Worm (Caenorhabditis elegans): ENCODE results near the gene Y57G11C.14.
A peak's percentile ranks its signal among the peaks of the same experiment; 100 is the strongest.

Gene Y57G11C.14

DNA sequence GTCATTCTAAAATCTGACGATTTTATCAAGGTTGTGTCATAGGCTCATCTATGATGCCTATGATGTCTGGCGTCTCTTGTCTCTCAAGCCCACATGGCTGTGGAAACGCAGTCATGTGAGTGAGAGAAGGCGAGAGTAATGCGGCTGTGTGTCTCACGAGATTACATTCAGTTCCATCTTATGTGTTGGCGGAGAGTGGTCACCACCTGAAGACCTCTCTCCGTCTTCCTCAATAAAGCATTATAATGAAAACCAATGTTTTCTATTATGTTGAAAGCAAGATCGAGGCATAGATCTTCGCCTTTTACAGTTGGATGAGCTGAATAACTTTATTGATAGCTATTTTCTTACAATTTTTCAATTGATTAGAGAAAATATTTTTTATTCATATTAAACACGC is 35.8 kb upstream of the Y57G11C.14 start:
- TF ChIP-seq mep-1 (tag; optimal IDR thresholded peaks at IDR 0.05): peak; percentile 64
- TF ChIP-seq nhr-71 (tag; optimal IDR thresholded peaks at IDR 0.05): peak; percentile 89
- peak; percentile 71 for TF ChIP-seq nhr-47 (tag; optimal IDR thresholded peaks at IDR 0.05)
- TF ChIP-seq isw-1 (GFP tag; IDR thresholded peaks at IDR 0.05): peak; percentile 60
- peak; percentile 50 to 55 for TF ChIP-seq efl-1 (optimal IDR thresholded peaks at IDR 0.05)
- TF ChIP-seq efl-1 (GFP tag; optimal IDR thresholded peaks at IDR 0.05 in 1 of 2): peak; percentile 44 to 92
- TF ChIP-seq nhr-90 (tag; optimal IDR thresholded peaks at IDR 0.05; ENCODE audit: poor library complexity): peak; percentile 28
- peak; percentile 61 to 77 for TF ChIP-seq lsy-2 (tag; optimal IDR thresholded peaks at IDR 0.05)
- peak; percentile 39 for TF ChIP-seq dsc-1 (tag; optimal IDR thresholded peaks at IDR 0.05)
- peak; percentile 62 for TF ChIP-seq xbp-1 (tag; optimal IDR thresholded peaks at IDR 0.05)
- TF ChIP-seq mab-9 (GFP tag; IDR thresholded peaks at IDR 0.05): peak; percentile 44; the same call in 1 of the 2 replicates
- TF ChIP-seq rnt-1 (tag; optimal IDR thresholded peaks at IDR 0.05): peak; percentile 57
- TF ChIP-seq nhr-85 (tag): peak; percentile 77
- TF ChIP-seq blmp-1 (tag; optimal IDR thresholded peaks at IDR 0.05): peak; percentile 72
- peak in 1 of 2 experiments; percentile 80 for TF ChIP-seq mdl-1 (tag; optimal IDR thresholded peaks at IDR 0.05)
- peak; percentile 50 to 79 for TF ChIP-seq lin-35 (GFP tag; optimal IDR thresholded peaks at IDR 0.05)
- peak; percentile 47 for TF ChIP-seq elt-2 (tag; optimal IDR thresholded peaks at IDR 0.05)
- TF ChIP-seq dpl-1 (GFP tag; optimal IDR thresholded peaks at IDR 0.05): peak; percentile 19 to 35 (median 32)
- TF ChIP-seq egl-13 (tag; optimal IDR thresholded peaks at IDR 0.05): peak; percentile 22
- TF ChIP-seq lin-13 (GFP tag; optimal IDR thresholded peaks at IDR 0.05): peak; percentile 48
- TF ChIP-seq ama-1 (optimal IDR thresholded peaks at IDR 0.05): peak; percentile 57
- peak; percentile 72 for TF ChIP-seq fkh-8 (tag; optimal IDR thresholded peaks at IDR 0.05)
- peak; percentile 50 for TF ChIP-seq unc-86 (tag; optimal IDR thresholded peaks at IDR 0.05)
- peak; percentile 51 for TF ChIP-seq C16A3.4 (tag; optimal IDR thresholded peaks at IDR 0.05)
- peak; percentile 69 for TF ChIP-seq nhr-19 (GFP tag; conservative IDR thresholded peaks at IDR 0.05)
- TF ChIP-seq nhr-20 (tag; optimal IDR thresholded peaks at IDR 0.05): peak; percentile 80
- peak in 1 of 6 experiments; percentile 28 for TF ChIP-seq elt-3 (tag; optimal IDR thresholded peaks at IDR 0.05)
- peak; percentile 24 for TF ChIP-seq skn-1 (tag; optimal IDR thresholded peaks at IDR 0.05)
- peak in 1 of 3 experiments; percentile 34 for TF ChIP-seq ceh-82 (tag; optimal IDR thresholded peaks at IDR 0.05)
- TF ChIP-seq snu-23 (GFP tag; optimal IDR thresholded peaks at IDR 0.05): peak; percentile 77
- peak; percentile 13 for TF ChIP-seq snpc-4 (tag; optimal IDR thresholded peaks at IDR 0.05)
- TF ChIP-seq jun-1 (tag; optimal IDR thresholded peaks at IDR 0.05): peak; percentile 2
- TF ChIP-seq lir-3 (tag; optimal IDR thresholded peaks at IDR 0.05; ENCODE audit: poor library complexity): peak; percentile 47
- peak; percentile 57 for TF ChIP-seq swsn-7 (tag; optimal IDR thresholded peaks at IDR 0.05)
- peak; percentile 61 for TF ChIP-seq tbx-2 (tag; optimal IDR thresholded peaks at IDR 0.05)
- peak; percentile 89 for TF ChIP-seq lin-14 (GFP tag; optimal IDR thresholded peaks at IDR 0.05)

- peak; percentile 16; the same call in 1 of the 2 replicates for TF ChIP-seq ceh-88 (GFP tag; IDR thresholded peaks at IDR 0.05)
- TF ChIP-seq ama-1 (optimal IDR thresholded peaks at IDR 0.05): peak; percentile 79
- no peak for TF ChIP-seq alr-1 (tag; optimal IDR thresholded peaks at IDR 0.05; ENCODE audit: borderline replicate concordance)
- TF ChIP-seq nhr-71 (tag; optimal IDR thresholded peaks at IDR 0.05): peak; percentile 45
- TF ChIP-seq efl-1 (optimal IDR thresholded peaks at IDR 0.05): no peak
- peak in 1 of 2 experiments; percentile 18 for TF ChIP-seq efl-1 (GFP tag; optimal IDR thresholded peaks at IDR 0.05 in 1 of 2)
- no peak for TF ChIP-seq egl-27 (tag; optimal IDR thresholded peaks at IDR 0.05)
- 0 out of 2 replicates have a peak, but pooled peaks have one; percentile 33 for TF ChIP-seq ets-5 (GFP tag; IDR thresholded peaks at IDR 0.05)
- TF ChIP-seq grh-1 (GFP tag; IDR thresholded peaks at IDR 0.05): no peak
- TF ChIP-seq vab-15 (tag; optimal IDR thresholded peaks at IDR 0.05): peak; percentile 46
- TF ChIP-seq snpc-4 (tag; optimal IDR thresholded peaks at IDR 0.05): no peak
- no peak for TF ChIP-seq zip-4 (GFP tag; optimal IDR thresholded peaks at IDR 0.05)
- TF ChIP-seq pag-3 (tag; optimal IDR thresholded peaks at IDR 0.05; ENCODE audit: borderline replicate concordance, insufficient read depth): no peak
- no peak for TF ChIP-seq fos-1 (tag; optimal IDR thresholded peaks at IDR 0.05)
- no peak for TF ChIP-seq C04F5.9 (tag; optimal IDR thresholded peaks at IDR 0.05)
- TF ChIP-seq efl-3 (GFP tag; optimal IDR thresholded peaks at IDR 0.05): no peak
- peak in 1 of 2 experiments; percentile 1 for TF ChIP-seq lsy-2 (tag; optimal IDR thresholded peaks at IDR 0.05)
- peak; percentile 17 for TF ChIP-seq rnt-1 (tag; optimal IDR thresholded peaks at IDR 0.05)
- no peak for TF ChIP-seq nhr-90 (tag; optimal IDR thresholded peaks at IDR 0.05; ENCODE audit: poor library complexity)
- peak; percentile 38 for TF ChIP-seq ztf-4 (tag; optimal IDR thresholded peaks at IDR 0.05)
Measured at ce11 chrIV:14763938-14764718, 35.0 kb upstream of the Y57G11C.14 start.
